Fruit fly (Drosophila melanogaster) whole organism, embryonic: ENCODE data around the gene CG14024.

ENCODE experiments used
- Adf1 ChIP-seq: fragments of 200-800 bp; sonication (Bioruptor generic); IDR thresholded peaks from 2 replicates; pipeline ENCODE4 v1.3.6; 2022; ENCODE audit warnings: missing biosample characterization, missing genetic modification characterization
- B-H2 ChIP-seq: fragments of 200-800 bp; sonication (Bioruptor generic); optimal IDR thresholded peaks from 2 replicates; lab custom pipeline; 2018; ENCODE audit warnings: missing biosample characterization, mild to moderate bottlenecking, missing genetic modification characterization
- Bgb ChIP-seq: fragments of 200-800 bp; sonication (Bioruptor generic); IDR thresholded peaks from 2 replicates; pipeline ENCODE4 v1.3.6; 2022; ENCODE audit warnings: missing biosample characterization, missing genetic modification characterization; ENCODE audit not compliant: partially characterized antibody
- CG11247 ChIP-seq: fragments of 200-800 bp; sonication (Bioruptor generic); IDR thresholded peaks from 2 replicates; pipeline ENCODE4 v1.3.6; 2022; ENCODE audit warnings: missing biosample characterization, missing genetic modification characterization
- CG11560 ChIP-seq: fragments of 200-800 bp; sonication (Bioruptor generic); IDR thresholded peaks from 3 replicates; pipeline ENCODE4 v1.3.6; 2022; ENCODE audit warnings: missing biosample characterization, missing genetic modification characterization
- CG11695 ChIP-seq: fragments of 200-800 bp; sonication (Bioruptor generic); IDR thresholded peaks from 3 replicates; pipeline ENCODE4 v1.3.6; 2022; ENCODE audit warnings: missing biosample characterization, missing genetic modification characterization
- CG12104 ChIP-seq: fragments of 200-800 bp; sonication (Bioruptor generic); optimal IDR thresholded peaks from 3 replicates; lab custom pipeline; 2016; ENCODE audit warnings: missing biosample characterization, missing genetic modification characterization
- CG12219 ChIP-seq: fragments of 200-800 bp; sonication (Bioruptor generic); optimal IDR thresholded peaks from 3 replicates; lab custom pipeline; 2018; ENCODE audit warnings: missing biosample characterization, mild to moderate bottlenecking, missing genetic modification characterization
- CG12659 ChIP-seq: fragments of 200-800 bp; sonication (Bioruptor generic); optimal IDR thresholded peaks from 3 replicates; lab custom pipeline; 2017; ENCODE audit warnings: mild to moderate bottlenecking, missing biosample characterization, missing genetic modification reagents, missing genetic modification characterization
- CG12769 ChIP-seq: fragments of 200-800 bp; sonication (Bioruptor generic); optimal IDR thresholded peaks from 2 replicates; lab custom pipeline; 2019; ENCODE audit warnings: missing biosample characterization, mild to moderate bottlenecking, missing genetic modification characterization, moderate library complexity
- CG14441 ChIP-seq: fragments of 200-800 bp; sonication (Bioruptor generic); IDR thresholded peaks from 2 replicates; pipeline ENCODE4 v1.3.6; 2022; ENCODE audit warnings: missing biosample characterization, missing genetic modification characterization
- CG1529 ChIP-seq: fragments of 200-800 bp; sonication (Bioruptor generic); optimal IDR thresholded peaks from 3 replicates; lab custom pipeline; 2018; ENCODE audit warnings: missing biosample characterization, missing genetic modification characterization
- CG15601 ChIP-seq: fragments of 200-800 bp; sonication (Bioruptor generic); optimal IDR thresholded peaks from 3 replicates; lab custom pipeline; 2019; ENCODE audit warnings: missing biosample characterization, mild to moderate bottlenecking, missing genetic modification characterization, moderate library complexity
- CG17802 ChIP-seq: fragments of 200-800 bp; sonication (Bioruptor generic); optimal IDR thresholded peaks from 2 replicates; lab custom pipeline; 2018; ENCODE audit warnings: missing biosample characterization, mild to moderate bottlenecking, missing genetic modification characterization, moderate library complexity
- CG18476 ChIP-seq: fragments of 200-800 bp; sonication (Bioruptor generic); optimal IDR thresholded peaks from 2 replicates; lab custom pipeline; 2016; ENCODE audit warnings: missing biosample characterization, mild to moderate bottlenecking, missing genetic modification characterization
- CG2116 ChIP-seq: fragments of 200-800 bp; sonication (Bioruptor generic); optimal IDR thresholded peaks from 3 replicates; lab custom pipeline; 2018; ENCODE audit warnings: missing biosample characterization, mild to moderate bottlenecking, missing genetic modification characterization
- CG2202 ChIP-seq: fragments of 200-800 bp; sonication (Bioruptor generic); optimal IDR thresholded peaks from 2 replicates; lab custom pipeline; 2018; ENCODE audit warnings: missing biosample characterization, mild to moderate bottlenecking, missing genetic modification characterization
- CG2889 ChIP-seq: fragments of 200-800 bp; sonication (Bioruptor generic); IDR thresholded peaks from 3 replicates; pipeline ENCODE4 v1.3.6; 2022; ENCODE audit warnings: missing biosample characterization, missing genetic modification characterization
- CG31224 ChIP-seq: fragments of 200-800 bp; sonication (Bioruptor generic); IDR thresholded peaks from 2 replicates; pipeline ENCODE4 v1.3.6; 2022; ENCODE audit warnings: missing biosample characterization, missing genetic modification characterization
- CG31388 ChIP-seq: fragments of 200-800 bp; sonication (Bioruptor generic); optimal IDR thresholded peaks from 2 replicates; lab custom pipeline; 2016; ENCODE audit warnings: missing biosample characterization, missing genetic modification characterization
- CG33557 ChIP-seq: fragments of 200-800 bp; sonication (Bioruptor generic); optimal IDR thresholded peaks from 2 replicates; lab custom pipeline; 2019; ENCODE audit warnings: missing biosample characterization, mild to moderate bottlenecking, missing genetic modification characterization, moderate library complexity
- CG3995 ChIP-seq: fragments of 200-800 bp; sonication (Bioruptor generic); optimal IDR thresholded peaks from 3 replicates; lab custom pipeline; 2016; ENCODE audit warnings: missing biosample characterization, missing genetic modification characterization
- CG8290 ChIP-seq, 3 experiments: fragments of 200-800 bp; sonication (Bioruptor generic); optimal IDR thresholded peaks; 2 replicates each; lab custom pipeline; 2016 to 2019; ENCODE audit warnings: missing biosample characterization in 3 of 3, missing genetic modification characterization in 3 of 3, mild to moderate bottlenecking in 2 of 3, moderate library complexity in 1 of 3
- CG9437 ChIP-seq: fragments of 200-800 bp; sonication (Bioruptor generic); optimal IDR thresholded peaks from 2 replicates; lab custom pipeline; 2018; ENCODE audit warnings: missing biosample characterization, mild to moderate bottlenecking, missing genetic modification characterization
- CkIIα-i1 ChIP-seq: fragments of 200-800 bp; sonication (Bioruptor generic); IDR thresholded peaks from 2 replicates; pipeline ENCODE4 v1.3.6; 2022; ENCODE audit warnings: missing biosample characterization, missing genetic modification characterization
- HLH3B ChIP-seq: fragments of 200-800 bp; sonication (Bioruptor generic); IDR thresholded peaks from 2 replicates; pipeline ENCODE4 v1.3.6; 2022; ENCODE audit warnings: missing biosample characterization, missing genetic modification characterization
- Hr51 ChIP-seq, 2 experiments: fragments of 200-800 bp; sonication (Bioruptor generic); optimal IDR thresholded peaks; 2 replicates in 1 of 2; 3 replicates in 1 of 2; lab custom pipeline; 2016 to 2018; ENCODE audit warnings: missing biosample characterization in 2 of 2, missing genetic modification characterization in 2 of 2, mild to moderate bottlenecking in 1 of 2, moderate library complexity in 1 of 2
- Med ChIP-seq: fragments of 200-800 bp; sonication (Bioruptor generic); peaks from one replicate; lab custom pipeline; 2016; ENCODE audit warnings: missing biosample characterization, missing genetic modification characterization, mild to moderate bottlenecking, inconsistent platforms, moderate library complexity
- Oli ChIP-seq: fragments of 200-800 bp; sonication (Bioruptor generic); optimal IDR thresholded peaks from 2 replicates; lab custom pipeline; 2018; ENCODE audit warnings: missing biosample characterization, mild to moderate bottlenecking, missing genetic modification characterization, moderate library complexity
- Poxn ChIP-seq: fragments of 200-800 bp; sonication (Bioruptor generic); IDR thresholded peaks from 2 replicates; pipeline ENCODE4 v1.3.6; 2022; ENCODE audit warnings: missing biosample characterization, missing genetic modification characterization
- Sin3A ChIP-seq: fragments of >200 bp; optimal IDR thresholded peaks from 2 replicates; lab custom pipeline; 2018
- Sox102F ChIP-seq: fragments of 200-800 bp; sonication (Bioruptor generic); optimal IDR thresholded peaks from 2 replicates; lab custom pipeline; 2018; ENCODE audit warnings: missing biosample characterization, mild to moderate bottlenecking, missing genetic modification characterization, moderate library complexity
- ap ChIP-seq: fragments of 200-800 bp; sonication (Bioruptor generic); IDR thresholded peaks from 2 replicates; pipeline ENCODE4 v1.3.6; 2022; ENCODE audit warnings: missing biosample characterization, missing genetic modification characterization
- cad ChIP-seq: fragments of >200 bp; optimal IDR thresholded peaks from 2 replicates; lab custom pipeline; 2017; ENCODE audit warnings: missing biosample characterization, missing genetic modification characterization
- cas ChIP-seq: fragments of 200-800 bp; sonication (Bioruptor generic); IDR thresholded peaks from 2 replicates; pipeline ENCODE4 v1.3.6; 2022; ENCODE audit warnings: missing biosample characterization, missing genetic modification characterization
- cato ChIP-seq: fragments of 200-800 bp; sonication (Bioruptor generic); optimal IDR thresholded peaks from 2 replicates; lab custom pipeline; 2016; ENCODE audit warnings: missing biosample characterization, missing genetic modification characterization, borderline replicate concordance
- caup ChIP-seq: fragments of 200-800 bp; sonication (Bioruptor generic); optimal IDR thresholded peaks from 3 replicates; lab custom pipeline; 2017; ENCODE audit warnings: missing biosample characterization, mild to moderate bottlenecking, missing genetic modification characterization, moderate library complexity; ENCODE audit not compliant: severe bottlenecking
- da ChIP-seq: fragments of 200-800 bp; sonication (Bioruptor generic); optimal IDR thresholded peaks from 2 replicates; lab custom pipeline; 2016; ENCODE audit warnings: missing biosample characterization, missing genetic modification characterization
- dati ChIP-seq: fragments of 200-800 bp; sonication (Bioruptor generic); IDR thresholded peaks from 2 replicates; pipeline ENCODE4 v1.3.6; 2022; ENCODE audit warnings: missing biosample characterization, missing genetic modification characterization
- dmrt11E ChIP-seq: fragments of 200-800 bp; sonication (Bioruptor generic); optimal IDR thresholded peaks from 3 replicates; lab custom pipeline; 2018; ENCODE audit warnings: missing biosample characterization, mild to moderate bottlenecking, missing genetic modification characterization, moderate library complexity
- ewg ChIP-seq: fragments of 200-800 bp; sonication (Bioruptor generic); optimal IDR thresholded peaks from 3 replicates; lab custom pipeline; 2017; ENCODE audit warnings: mild to moderate bottlenecking, missing biosample characterization, missing genetic modification reagents, missing genetic modification characterization
- fd64A ChIP-seq: fragments of 200-800 bp; sonication (Bioruptor generic); optimal IDR thresholded peaks from 3 replicates; lab custom pipeline; 2018; ENCODE audit warnings: missing biosample characterization, mild to moderate bottlenecking, missing genetic modification characterization
- grau ChIP-seq: fragments of 200-800 bp; optimal IDR thresholded peaks from 3 replicates; lab custom pipeline; 2019; ENCODE audit warnings: missing biosample characterization, mild to moderate bottlenecking, missing genetic modification characterization, moderate library complexity
- kni ChIP-seq: fragments of 200-800 bp; sonication (Bioruptor generic); optimal IDR thresholded peaks from 3 replicates; lab custom pipeline; 2017; ENCODE audit warnings: mild to moderate bottlenecking, missing biosample characterization, missing genetic modification reagents, missing genetic modification characterization
- pum ChIP-seq: fragments of 200-800 bp; sonication (Bioruptor generic); optimal IDR thresholded peaks from 2 replicates; lab custom pipeline; 2016; ENCODE audit warnings: missing biosample characterization, missing genetic modification characterization
- run ChIP-seq: fragments of 200-800 bp; sonication (Bioruptor generic); optimal IDR thresholded peaks from 3 replicates; lab custom pipeline; 2018; ENCODE audit warnings: missing biosample characterization, mild to moderate bottlenecking, missing genetic modification characterization
- tap ChIP-seq: fragments of 200-800 bp; optimal IDR thresholded peaks from 3 replicates; lab custom pipeline; 2019; ENCODE audit warnings: missing biosample characterization, mild to moderate bottlenecking, missing genetic modification characterization, moderate library complexity
- tll ChIP-seq, 2 experiments: fragments of 200-800 bp in 1 of 2; fragments of >200 bp in 1 of 2; sonication (Bioruptor generic) in 1 of 2; optimal IDR thresholded peaks; 2 replicates each; lab custom pipeline; 2017 to 2019; ENCODE audit warnings: missing biosample characterization in 2 of 2, missing genetic modification characterization in 2 of 2, mild to moderate bottlenecking in 1 of 2, moderate library complexity in 1 of 2
- yki ChIP-seq: fragments of >200 bp; optimal IDR thresholded peaks from 3 replicates; lab custom pipeline; 2018

Gene CG14024

DNA sequence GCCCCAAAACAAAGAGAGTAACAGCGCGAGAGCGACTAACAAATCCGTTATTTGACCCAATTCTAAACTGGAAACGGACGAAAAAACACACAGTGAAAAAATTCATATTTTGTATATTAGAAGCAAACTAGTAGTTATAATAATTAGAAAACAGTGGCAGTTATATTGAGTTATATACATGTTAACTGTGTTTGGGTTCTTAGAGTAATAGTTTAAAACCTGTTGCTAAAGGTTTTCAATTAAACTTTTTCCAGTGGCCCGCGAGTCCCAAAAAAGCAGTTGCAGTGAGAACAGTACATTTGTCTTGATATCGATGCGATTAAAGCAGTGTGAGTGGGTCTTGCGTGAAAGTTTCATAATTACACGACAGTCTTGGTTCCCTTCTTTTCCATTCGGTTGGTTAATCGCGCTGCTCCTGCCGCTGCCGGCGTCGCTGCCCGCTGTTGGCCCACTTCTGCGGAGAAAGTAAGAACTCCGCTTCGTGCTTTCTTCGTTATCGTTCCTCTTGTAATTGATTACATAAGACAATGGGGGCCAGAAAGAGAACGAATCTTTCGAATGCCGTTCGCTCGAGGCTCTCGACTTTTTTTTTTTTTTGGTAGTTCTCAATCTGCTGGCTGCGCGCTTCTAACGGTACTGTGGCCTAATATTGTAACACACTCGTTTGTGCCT, 17.3 kb downstream of the CG14024 start (continued):
- TF ChIP-seq Adf1 (no peak), CG3995 (GFP tag; lab: Kevin White, UChicago) (no peak), kni (no peak), CG1529 (GFP tag; lab: Kevin White, UChicago) (peak; percentile 60), CG11247 (GFP tag; lab: Robert Waterston, UW) (no peak), CG11560 (tag; lab: Robert Waterston, UW) (no peak), CG33557 (GFP tag; lab: Kevin White, UChicago) (no peak), caup (GFP tag; lab: Kevin White, UChicago) (no peak), pum (GFP tag; lab: Kevin White, UChicago) (peak; percentile 38), tap (tag; lab: Kevin White, UChicago) (no peak), CG2116 (GFP tag; lab: Kevin White, UChicago) (no peak), tll (GFP tag; optimal IDR thresholded peaks at IDR 0.05; lab: Kevin White, UChicago) (no peak), CG14441 (GFP tag; lab: Robert Waterston, UW) (no peak), cas (no peak), dati (GFP tag; lab: Robert Waterston, UW) (no peak), Poxn (GFP tag; lab: Robert Waterston, UW) (no peak), CG11695 (GFP tag; lab: Robert Waterston, UW) (peak; percentile 36; the same call in 2 of the 3 replicates), CG9437 (GFP tag; lab: Kevin White, UChicago) (peak; percentile 29), CG2889 (GFP tag; lab: Robert Waterston, UW) (0 out of 3 replicates have a peak, but pooled peaks have one; percentile 29), CG31388 (GFP tag; lab: Kevin White, UChicago) (no peak), dmrt11E (tag; lab: Kevin White, UChicago) (peak; percentile 62), Sox102F (peak; percentile 30), Med (GFP tag; lab: Kevin White, UChicago) (peak; percentile 80), CG15601 (tag; lab: Kevin White, UChicago) (peak; percentile 46), CG17802 (tag; lab: Kevin White, UChicago) (peak; percentile 46), CG18476 (GFP tag; lab: Kevin White, UChicago) (no peak), CG12659 (GFP tag; lab: Kevin White, UChicago) (no peak), Hr51 (GFP tag; optimal IDR thresholded peaks at IDR 0.05; lab: Kevin White, UChicago) (peak in 1 of 2 experiments; percentile 19), run (tag; lab: Kevin White, UChicago) (no peak), CG12769 (peak; percentile 18), HLH3B (GFP tag; lab: Robert Waterston, UW) (peak; percentile 38; the same call in 1 of the 2 replicates), CG12104 (GFP tag; lab: Kevin White, UChicago) (peak; percentile 20), Oli (tag; lab: Kevin White, UChicago) (peak; percentile 69), CG8290 (GFP tag; optimal IDR thresholded peaks at IDR 0.05; lab: Kevin White, UChicago) (no peak), CG8290 (tag; optimal IDR thresholded peaks at IDR 0.05; lab: Kevin White, UChicago) (no peak), ewg (GFP tag; lab: Kevin White, UChicago) (peak; percentile 54), CG31224 (GFP tag; lab: Robert Waterston, UW) (no peak), cad (GFP tag; lab: Kevin White, UChicago) (no peak), cato (peak; percentile 32), fd64A (GFP tag; lab: Kevin White, UChicago) (no peak), CG12219 (no peak), CG2202 (tag; lab: Kevin White, UChicago) (peak; percentile 58), Bgb (GFP tag; lab: Robert Waterston, UW) (no peak), ap (peak; percentile 44; the same call in 1 of the 2 replicates), da (no peak), grau (tag; lab: Kevin White, UChicago) (peak; percentile 35), CkIIα-i1 (GFP tag; lab: Robert Waterston, UW) (no peak), yki (lab: Kevin White, UChicago) (no peak), Sin3A (no peak), B-H2 (no peak)
